Worm (Caenorhabditis elegans): ENCODE measurements around the gene sre-4.

The sre-4 gene

ce11 chrIV:9761751-9762150 lies 22.8 kb downstream of the sre-4 start:
- TF ChIP-seq nfya-1 (tag; optimal IDR thresholded peaks at IDR 0.05; ENCODE audit: insufficient read depth) = peak; percentile 20
- TF ChIP-seq pha-4 (tag; optimal IDR thresholded peaks at IDR 0.05) = peak; percentile 22
- no peak for TF ChIP-seq elt-1 (tag; optimal IDR thresholded peaks at IDR 0.05)
- no peak for TF ChIP-seq ztf-4 (tag; optimal IDR thresholded peaks at IDR 0.05)
- TF ChIP-seq egl-5 (tag; optimal IDR thresholded peaks at IDR 0.05) = no peak
- TF ChIP-seq skn-1 (tag; optimal IDR thresholded peaks at IDR 0.05) = no peak
- no peak for TF ChIP-seq sea-2 (GFP tag; optimal IDR thresholded peaks at IDR 0.05)

- TF ChIP-seq egl-27 (tag; optimal IDR thresholded peaks at IDR 0.05) (no peak), jun-1 (tag; optimal IDR thresholded peaks at IDR 0.05) (no peak)
Observed at ce11 chrIV:9757425-9757740, 27.2 kb downstream of the sre-4 start, which contains the start of gene nhr-97. TSS of gene nhr-97 (plus strand) at chrIV:9757641.

- peak; percentile 44 for TF ChIP-seq jun-1 (tag; optimal IDR thresholded peaks at IDR 0.05)
- TF ChIP-seq lin-39 (tag; optimal IDR thresholded peaks at IDR 0.05) = no peak
- TF ChIP-seq nhr-12 (tag; optimal IDR thresholded peaks at IDR 0.05) = no peak
- peak; percentile 71 for TF ChIP-seq pha-4 (tag; optimal IDR thresholded peaks at IDR 0.05)
- TF ChIP-seq nfya-1 (tag; optimal IDR thresholded peaks at IDR 0.05; ENCODE audit: insufficient read depth) = peak; percentile 2
- TF ChIP-seq pqm-1 (tag; optimal IDR thresholded peaks at IDR 0.05) = peak; percentile 25
- TF ChIP-seq elt-2 (tag; optimal IDR thresholded peaks at IDR 0.05) = peak; percentile 65
- TF ChIP-seq nhr-23 (tag; optimal IDR thresholded peaks at IDR 0.05) = peak; percentile 82
- peak; percentile 0 for TF ChIP-seq lin-15B (tag; optimal IDR thresholded peaks at IDR 0.05)
- peak; percentile 49 for TF ChIP-seq nhr-25 (tag; optimal IDR thresholded peaks at IDR 0.05)
- peak; percentile 43 for TF ChIP-seq nhr-43 (tag; optimal IDR thresholded peaks at IDR 0.05; ENCODE audit: poor library complexity, severe bottlenecking)
- no peak for TF ChIP-seq fos-1 (tag; optimal IDR thresholded peaks at IDR 0.05)
- no peak for TF ChIP-seq R02D3.7 (tag; optimal IDR thresholded peaks at IDR 0.05)
- no peak for TF ChIP-seq ztf-4 (tag; optimal IDR thresholded peaks at IDR 0.05)
- TF ChIP-seq ceh-28 (tag; optimal IDR thresholded peaks at IDR 0.05) = peak; percentile 31
Observed at ce11 chrIV:9756647-9757424, 27.8 kb downstream of the sre-4 start.

ce11 chrIV:9755713-9756112 lies 28.9 kb downstream of the sre-4 start:
- peak in 1 of 3 experiments; percentile 84 for TF ChIP-seq elt-3 (tag; optimal IDR thresholded peaks at IDR 0.05)
- no peak for TF ChIP-seq zag-1 (tag; optimal IDR thresholded peaks at IDR 0.05)
- TF ChIP-seq nhr-28 (tag; optimal IDR thresholded peaks at IDR 0.05) = no peak
- TF ChIP-seq nhr-76 (tag; optimal IDR thresholded peaks at IDR 0.05) = no peak
- TF ChIP-seq unc-39 (tag; optimal IDR thresholded peaks at IDR 0.05) = no peak

- no peak for TF ChIP-seq nhr-11 (tag; optimal IDR thresholded peaks at IDR 0.05)
- no peak for TF ChIP-seq nfya-1 (tag; optimal IDR thresholded peaks at IDR 0.05; ENCODE audit: insufficient read depth)
- TF ChIP-seq ceh-82 (tag; optimal IDR thresholded peaks at IDR 0.05) = no peak
- TF ChIP-seq mml-1 (tag; optimal IDR thresholded peaks at IDR 0.05) = no peak
- TF ChIP-seq fos-1 (tag; optimal IDR thresholded peaks at IDR 0.05) = no peak
- no peak for TF ChIP-seq unc-39 (tag; optimal IDR thresholded peaks at IDR 0.05)
- TF ChIP-seq sea-2 (GFP tag; optimal IDR thresholded peaks at IDR 0.05) = no peak
Observed at ce11 chrIV:9748342-9748741, 36.2 kb downstream of the sre-4 start, which contains the start of gene C28D4.8. TSS of gene C28D4.8 (minus strand) at chrIV:9748442.

DNA sequence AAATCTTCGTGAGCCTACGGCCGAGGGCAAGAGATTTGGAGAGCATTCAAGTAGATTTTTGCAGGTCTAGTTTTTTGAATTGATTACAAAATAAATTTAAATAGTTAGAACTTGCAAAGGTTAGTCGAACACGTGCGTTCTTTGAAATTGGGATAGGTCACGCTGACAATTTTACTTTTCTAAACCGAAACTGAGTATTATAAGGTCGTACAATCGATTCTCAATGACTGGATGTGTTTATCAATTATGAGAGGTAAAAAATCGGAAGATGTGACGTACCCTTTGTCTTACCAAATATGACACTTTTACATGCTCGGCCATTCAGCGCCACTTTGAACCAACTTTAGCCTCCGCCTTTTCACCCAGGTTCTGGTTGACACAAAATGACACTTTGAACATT lies 37.8 kb downstream of the sre-4 start, which contains the start of gene C28D4.5:
C28D4.5 (minus strand) TSS at position 101 of the 400 bp plus-strand sequence.
- TF ChIP-seq sea-2 (GFP tag; optimal IDR thresholded peaks at IDR 0.05) (no peak), mdl-1 (tag; optimal IDR thresholded peaks at IDR 0.05) (no peak), ceh-9 (tag; optimal IDR thresholded peaks at IDR 0.05) (no peak), daf-12 (tag; optimal IDR thresholded peaks at IDR 0.05) (no peak), pqm-1 (tag; optimal IDR thresholded peaks at IDR 0.05) (no peak), nhr-12 (tag; optimal IDR thresholded peaks at IDR 0.05) (no peak)
